Fruit fly (Drosophila melanogaster) whole organism: ENCODE data around the gene uncNacbeta.

Source experiments
- CG8478 ChIP-seq: fragments of >200 bp; optimal IDR thresholded peaks from 2 replicates; lab custom pipeline; 2018; ENCODE audit warnings: inconsistent platforms
- Dll ChIP-seq: fragments of >200 bp; optimal IDR thresholded peaks from 2 replicates; lab custom pipeline; 2017
- EcR ChIP-seq, 2 experiments: fragments of >200 bp; optimal IDR thresholded peaks; 2 replicates each; lab custom pipeline; 2017; ENCODE audit warnings: missing biosample characterization in 2 of 2, missing genetic modification characterization in 2 of 2, missing genetic modification reagents in 2 of 2
- pan ChIP-seq: fragments of >200 bp; optimal IDR thresholded peaks from 2 replicates; lab custom pipeline; 2017
- psq ChIP-seq: fragments of >200 bp; optimal IDR thresholded peaks from 2 replicates; lab custom pipeline; 2017
- usp ChIP-seq: fragments of >200 bp; optimal IDR thresholded peaks from 2 replicates; lab custom pipeline; 2017; ENCODE audit warnings: missing biosample characterization, missing genetic modification characterization, mixed read lengths

The uncNacbeta gene

dm6 chr2L:544444-545179, 19.0 kb downstream of the uncNacbeta start, which contains the start of the genes Spp and nAChRbeta3:
Gene Spp (minus strand): TSS chr2L:544653.
Gene nAChRbeta3 (plus strand): TSS chr2L:545129.
- TF ChIP-seq pan (lab: Kevin White, UChicago) (no peak), Dll (no peak), EcR (GFP tag; optimal IDR thresholded peaks at IDR 0.05; lab: Kevin White, UChicago) (no peak), CG8478 (lab: Kevin White, UChicago) (no peak), psq (lab: Kevin White, UChicago) (no peak), usp (GFP tag; lab: Kevin White, UChicago) (no peak)

- TF ChIP-seq Dll = no peak
- TF ChIP-seq pan (lab: Kevin White, UChicago) = no peak
- no peak for TF ChIP-seq EcR (GFP tag; optimal IDR thresholded peaks at IDR 0.05; lab: Kevin White, UChicago)
- TF ChIP-seq usp (GFP tag; lab: Kevin White, UChicago) = no peak
- no peak for TF ChIP-seq CG8478 (lab: Kevin White, UChicago)
- TF ChIP-seq psq (lab: Kevin White, UChicago) = no peak
Observed at dm6 chr2L:543799-544198, 19.8 kb downstream of the uncNacbeta start.

dm6 chr2L:542338-542967, 21.2 kb downstream of the uncNacbeta start, which contains the start of gene lwr:
Gene lwr (minus strand): TSS chr2L:542580.
- TF ChIP-seq Dll (no peak), psq (lab: Kevin White, UChicago) (no peak), pan (lab: Kevin White, UChicago) (no peak), EcR (GFP tag; optimal IDR thresholded peaks at IDR 0.05; lab: Kevin White, UChicago) (no peak), usp (GFP tag; lab: Kevin White, UChicago) (no peak), CG8478 (lab: Kevin White, UChicago) (no peak)

- TF ChIP-seq CG8478 (lab: Kevin White, UChicago) (no peak), EcR (GFP tag; optimal IDR thresholded peaks at IDR 0.05; lab: Kevin White, UChicago) (no peak), pan (lab: Kevin White, UChicago) (no peak), Dll (no peak), psq (lab: Kevin White, UChicago) (no peak), usp (GFP tag; lab: Kevin White, UChicago) (no peak)
Observed at dm6 chr2L:540572-541210, 22.9 kb downstream of the uncNacbeta start.

dm6 chr2L:533734-534133, 29.9 kb downstream of the uncNacbeta start:
- no peak for TF ChIP-seq Dll
- TF ChIP-seq EcR (GFP tag; optimal IDR thresholded peaks at IDR 0.05; lab: Kevin White, UChicago) = no peak
- no peak for TF ChIP-seq pan (lab: Kevin White, UChicago)
- no peak for TF ChIP-seq CG8478 (lab: Kevin White, UChicago)
- no peak for TF ChIP-seq usp (GFP tag; lab: Kevin White, UChicago)
- no peak for TF ChIP-seq psq (lab: Kevin White, UChicago)

- TF ChIP-seq EcR (GFP tag; optimal IDR thresholded peaks at IDR 0.05; lab: Kevin White, UChicago) (no peak), Dll (peak; percentile 13)
Observed at dm6 chr2L:530245-530644, 33.4 kb downstream of the uncNacbeta start.

dm6 chr2L:527689-528088, 35.9 kb downstream of the uncNacbeta start:
- no peak for TF ChIP-seq psq (lab: Kevin White, UChicago)
- no peak for TF ChIP-seq CG8478 (lab: Kevin White, UChicago)
- no peak for TF ChIP-seq usp (GFP tag; lab: Kevin White, UChicago)
- no peak for TF ChIP-seq EcR (GFP tag; optimal IDR thresholded peaks at IDR 0.05; lab: Kevin White, UChicago)
- no peak for TF ChIP-seq pan (lab: Kevin White, UChicago)
- TF ChIP-seq Dll = no peak

dm6 chr2L:526924-527307, 36.7 kb downstream of the uncNacbeta start:
- TF ChIP-seq EcR (GFP tag; optimal IDR thresholded peaks at IDR 0.05; lab: Kevin White, UChicago) (no peak), pan (lab: Kevin White, UChicago) (no peak), usp (GFP tag; lab: Kevin White, UChicago) (no peak), Dll (no peak), CG8478 (lab: Kevin White, UChicago) (no peak), psq (lab: Kevin White, UChicago) (no peak)

- TF ChIP-seq CG8478 (lab: Kevin White, UChicago) = no peak
- TF ChIP-seq Dll = no peak
- no peak for TF ChIP-seq EcR (GFP tag; optimal IDR thresholded peaks at IDR 0.05; lab: Kevin White, UChicago)
- no peak for TF ChIP-seq usp (GFP tag; lab: Kevin White, UChicago)
- no peak for TF ChIP-seq psq (lab: Kevin White, UChicago)
- TF ChIP-seq pan (lab: Kevin White, UChicago) = no peak
Observed at dm6 chr2L:526192-526923, 37.3 kb downstream of the uncNacbeta start.

dm6 chr2L:525547-526180, 38.0 kb downstream of the uncNacbeta start:
- TF ChIP-seq usp (GFP tag; lab: Kevin White, UChicago) (no peak), EcR (GFP tag; optimal IDR thresholded peaks at IDR 0.05; lab: Kevin White, UChicago) (no peak), psq (lab: Kevin White, UChicago) (no peak), Dll (no peak), CG8478 (lab: Kevin White, UChicago) (no peak), pan (lab: Kevin White, UChicago) (no peak)
